Worm (Caenorhabditis elegans) whole organism, L4 larva: ENCODE results near the gene daf-41.

Experiments
- ZK337.2 ChIP-seq: fragments of 200-800 bp; sonication (Bioruptor generic); IDR thresholded peaks from 2 replicates; pipeline ENCODE4 v1.3.6; 2022; ENCODE audit warnings: missing genetic modification reagents, missing genetic modification characterization, missing compliant biosample characterization
- attf-4 ChIP-seq: sonication (generic microtip); optimal IDR thresholded peaks from 3 replicates; lab custom pipeline; 2017; ENCODE audit warnings: missing biosample characterization, missing genetic modification characterization
- dmd-9 ChIP-seq: fragments of 200-800 bp; sonication (Bioruptor generic); IDR thresholded peaks from 2 replicates; pipeline ENCODE4 v1.3.6; 2022; ENCODE audit warnings: missing genetic modification reagents, missing genetic modification characterization, missing compliant biosample characterization
- fkh-10 ChIP-seq: fragments of 150-350 bp; optimal IDR thresholded peaks from 2 replicates; lab custom pipeline; 2014; ENCODE audit warnings: missing biosample characterization, missing genetic modification reagents, missing genetic modification characterization
- hlh-30 ChIP-seq: sonication (generic microtip); optimal IDR thresholded peaks from 2 replicates; lab custom pipeline; 2017; ENCODE audit warnings: antibody characterized with exemption, mild to moderate bottlenecking, missing genetic modification characterization, missing compliant biosample characterization; ENCODE audit not compliant: insufficient read depth
- nhr-11 ChIP-seq: fragments of 150-350 bp; optimal IDR thresholded peaks from 2 replicates; lab custom pipeline; 2014; ENCODE audit warnings: missing biosample characterization, missing genetic modification characterization
- nhr-6 ChIP-seq: fragments of 150-350 bp; optimal IDR thresholded peaks from 2 replicates; lab custom pipeline; 2014; ENCODE audit warnings: missing biosample characterization, missing genetic modification characterization
- nhr-77 ChIP-seq: fragments of 150-350 bp; optimal IDR thresholded peaks from 2 replicates; lab custom pipeline; 2014; ENCODE audit warnings: missing biosample characterization, missing genetic modification characterization
- ztf-11 ChIP-seq: fragments of 150-350 bp; optimal IDR thresholded peaks from 2 replicates; lab custom pipeline; 2014; ENCODE audit warnings: missing biosample characterization, missing genetic modification characterization

DNA sequence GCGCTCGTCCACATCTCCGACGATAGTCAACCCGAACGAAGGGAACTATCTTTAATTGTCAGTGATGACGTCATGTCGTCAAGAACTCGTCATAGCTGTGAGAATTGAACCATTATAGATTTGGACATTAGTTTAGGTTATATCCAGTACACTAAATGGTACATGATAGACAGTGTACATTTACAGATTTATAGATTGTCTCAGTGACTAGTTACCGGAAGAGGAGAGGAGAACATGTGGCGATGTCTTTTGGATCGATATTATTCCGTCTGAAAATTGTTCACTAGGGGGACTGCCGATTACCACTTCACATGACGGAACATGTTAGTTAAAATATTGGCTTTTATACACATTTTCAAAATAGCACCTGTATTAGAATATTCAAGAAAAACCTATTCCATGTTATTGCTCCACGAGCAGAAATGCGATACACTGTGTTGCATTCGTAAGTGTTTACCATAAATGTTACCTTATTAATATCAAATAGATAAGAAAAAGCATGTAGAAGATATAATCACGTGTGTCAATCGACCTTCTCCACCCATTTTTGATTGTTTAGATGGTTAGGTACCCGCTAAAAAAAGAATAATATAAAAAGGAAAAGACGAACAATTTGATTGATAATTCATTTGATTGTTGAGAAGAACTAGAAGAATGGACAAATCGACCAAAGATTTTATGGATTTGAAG lies 7.2 kb downstream of the daf-41 start, which contains the start of gene ZC395.5:
- TF ChIP-seq hlh-30 (tag; lab: Kevin White, UChicago): no peak
- TF ChIP-seq dmd-9: no peak
- no peak for TF ChIP-seq ZK337.2 (GFP tag; lab: Robert Waterston, UW)
- no peak for TF ChIP-seq fkh-10
- TF ChIP-seq ztf-11 (tag; lab: Kevin White, UChicago): no peak
- TF ChIP-seq attf-4 (tag; lab: Kevin White, UChicago): no peak
- no peak for TF ChIP-seq nhr-77 (tag; lab: Kevin White, UChicago)
- TF ChIP-seq nhr-11 (tag; lab: Kevin White, UChicago): no peak
- no peak for TF ChIP-seq nhr-6 (tag; lab: Kevin White, UChicago)
